Worm (Caenorhabditis elegans) whole organism, late embryonic: ENCODE measurements around the gene spp-31.
A peak's percentile ranks its signal among the peaks of the same experiment; 100 is the strongest.

ENCODE experiments used
- C08G9.2 ChIP-seq: sonication (generic microtip); optimal IDR thresholded peaks from 2 replicates; lab custom pipeline; 2016; ENCODE audit warnings: mild to moderate bottlenecking, missing genetic modification characterization, moderate library complexity, missing compliant biosample characterization
- C38D4.7 ChIP-seq: fragments of 200-800 bp; sonication (Bioruptor generic); optimal IDR thresholded peaks from 2 replicates; lab custom pipeline; 2018; ENCODE audit warnings: mild to moderate bottlenecking, missing genetic modification characterization, moderate library complexity, missing compliant biosample characterization
- F13H6.1 ChIP-seq: sonication (generic microtip); optimal IDR thresholded peaks from 2 replicates; lab custom pipeline; 2016; ENCODE audit warnings: missing genetic modification characterization, missing compliant biosample characterization
- K02D7.2 ChIP-seq: sonication (generic microtip); optimal IDR thresholded peaks from 2 replicates; lab custom pipeline; 2017; ENCODE audit warnings: mild to moderate bottlenecking, missing genetic modification characterization, missing compliant biosample characterization
- K09A11.1 ChIP-seq: sonication (generic microtip); optimal IDR thresholded peaks from 2 replicates; lab custom pipeline; 2017; ENCODE audit warnings: antibody characterized with exemption, mild to moderate bottlenecking, missing genetic modification characterization, missing compliant biosample characterization; ENCODE audit not compliant: insufficient read depth
- ceh-14 ChIP-seq: sonication (generic microtip); optimal IDR thresholded peaks from 2 replicates; lab custom pipeline; 2016; ENCODE audit warnings: missing genotype, missing genetic modification characterization, missing compliant biosample characterization
- ceh-18 ChIP-seq: sonication (generic microtip); optimal IDR thresholded peaks from 2 replicates; lab custom pipeline; 2016; ENCODE audit warnings: missing genetic modification characterization, missing compliant biosample characterization
- ceh-19 ChIP-seq: fragments of 200-800 bp; sonication (Bioruptor generic); optimal IDR thresholded peaks from 2 replicates; lab custom pipeline; 2018; ENCODE audit warnings: mild to moderate bottlenecking, missing genetic modification characterization, missing compliant biosample characterization
- ceh-22 ChIP-seq: sonication (generic microtip); optimal IDR thresholded peaks from 2 replicates; lab custom pipeline; 2017; ENCODE audit warnings: missing biosample characterization, missing genetic modification characterization
- ceh-31 ChIP-seq: sonication (generic microtip); optimal IDR thresholded peaks from 2 replicates; lab custom pipeline; 2016; ENCODE audit warnings: missing genetic modification characterization, missing compliant biosample characterization
- ceh-34 ChIP-seq: sonication (generic microtip); optimal IDR thresholded peaks from 2 replicates; lab custom pipeline; 2016; ENCODE audit warnings: mild to moderate bottlenecking, missing genetic modification characterization, missing compliant biosample characterization
- ceh-45 ChIP-seq: fragments of 200-800 bp; sonication (Bioruptor generic); IDR thresholded peaks from 2 replicates; pipeline ENCODE4 v1.3.6; 2022; ENCODE audit warnings: missing genetic modification reagents, missing genetic modification characterization, missing compliant biosample characterization
- ceh-48 ChIP-seq: sonication (generic microtip); optimal IDR thresholded peaks from 2 replicates; lab custom pipeline; 2016; ENCODE audit warnings: missing genetic modification characterization, inconsistent platforms, missing compliant biosample characterization
- ceh-6 ChIP-seq: fragments of 200-800 bp; sonication (Bioruptor generic); optimal IDR thresholded peaks from 2 replicates; lab custom pipeline; 2018; ENCODE audit warnings: mild to moderate bottlenecking, missing genetic modification characterization, missing compliant biosample characterization
- che-1 ChIP-seq: sonication (generic microtip); optimal IDR thresholded peaks from 2 replicates; lab custom pipeline; 2016; ENCODE audit warnings: mild to moderate bottlenecking, missing genetic modification characterization, missing compliant biosample characterization
- dmd-4 ChIP-seq: sonication (generic microtip); optimal IDR thresholded peaks from 2 replicates; lab custom pipeline; 2016; ENCODE audit warnings: borderline replicate concordance, missing genetic modification characterization, missing compliant biosample characterization
- elt-2 ChIP-seq: sonication (generic microtip); optimal IDR thresholded peaks from 2 replicates; lab custom pipeline; 2016; ENCODE audit warnings: missing genetic modification reagents, missing genetic modification characterization, missing compliant biosample characterization
- elt-4 ChIP-seq: sonication (generic microtip); optimal IDR thresholded peaks from 2 replicates; lab custom pipeline; 2016; ENCODE audit warnings: missing genetic modification characterization, missing compliant biosample characterization
- eyg-1 ChIP-seq: sonication (generic microtip); optimal IDR thresholded peaks from 2 replicates; lab custom pipeline; 2016; ENCODE audit warnings: missing genotype, missing genetic modification characterization, missing compliant biosample characterization
- fax-1 ChIP-seq: sonication (generic microtip); optimal IDR thresholded peaks from 2 replicates; lab custom pipeline; 2016; ENCODE audit warnings: missing genotype, missing genetic modification characterization, missing compliant biosample characterization
- fkh-10 ChIP-seq: fragments of 150-350 bp; optimal IDR thresholded peaks from 2 replicates; lab custom pipeline; 2014; ENCODE audit warnings: missing biosample characterization, missing genetic modification reagents, missing genetic modification characterization
- gmeb-2 ChIP-seq: sonication (generic microtip); optimal IDR thresholded peaks from 2 replicates; lab custom pipeline; 2016; ENCODE audit warnings: missing genetic modification characterization, inconsistent platforms, missing compliant biosample characterization
- hlh-30 ChIP-seq: sonication (generic microtip); optimal IDR thresholded peaks from 2 replicates; lab custom pipeline; 2017; ENCODE audit warnings: antibody characterized with exemption, missing genetic modification characterization, missing compliant biosample characterization; ENCODE audit not compliant: insufficient read depth
- mec-3 ChIP-seq: sonication (generic microtip); optimal IDR thresholded peaks from 2 replicates; lab custom pipeline; 2016; ENCODE audit warnings: borderline replicate concordance, missing genetic modification characterization, missing compliant biosample characterization
- nfya-1 ChIP-seq: sonication (generic microtip); optimal IDR thresholded peaks from 2 replicates; lab custom pipeline; 2017; ENCODE audit warnings: missing genetic modification characterization, mild to moderate bottlenecking, missing compliant biosample characterization, antibody characterized with exemption, moderate library complexity
- nhr-232 ChIP-seq: sonication (generic microtip); optimal IDR thresholded peaks from 2 replicates; lab custom pipeline; 2016; ENCODE audit warnings: missing genetic modification characterization, missing compliant biosample characterization
- npax-4 ChIP-seq: sonication (generic microtip); optimal IDR thresholded peaks from 2 replicates; lab custom pipeline; 2016; ENCODE audit warnings: missing genetic modification characterization, missing compliant biosample characterization
- odd-2 ChIP-seq: sonication (generic microtip); optimal IDR thresholded peaks from 2 replicates; lab custom pipeline; 2017; ENCODE audit warnings: antibody characterized with exemption, mild to moderate bottlenecking, missing genetic modification characterization, missing compliant biosample characterization
- pag-3 ChIP-seq: sonication (generic microtip); optimal IDR thresholded peaks from 2 replicates; lab custom pipeline; 2016; ENCODE audit warnings: missing compliant biosample characterization, missing genetic modification characterization, borderline replicate concordance
- pha-2 ChIP-seq: sonication (generic microtip); optimal IDR thresholded peaks from 2 replicates; lab custom pipeline; 2017; ENCODE audit warnings: mild to moderate bottlenecking, missing genetic modification characterization, missing compliant biosample characterization
- pha-4 ChIP-seq: fragments of 150-350 bp; optimal IDR thresholded peaks from 2 replicates; lab custom pipeline; 2018; ENCODE audit warnings: missing biosample characterization, missing genetic modification reagents, missing genetic modification characterization
- pqm-1 ChIP-seq: sonication (generic microtip); optimal IDR thresholded peaks from 2 replicates; lab custom pipeline; 2016; ENCODE audit warnings: missing genetic modification characterization, missing compliant biosample characterization
- ref-2 ChIP-seq: sonication (generic microtip); optimal IDR thresholded peaks from 2 replicates; lab custom pipeline; 2016; ENCODE audit warnings: missing genetic modification characterization, missing compliant biosample characterization
- rnt-1 ChIP-seq: sonication (generic microtip); optimal IDR thresholded peaks from 2 replicates; lab custom pipeline; 2016; ENCODE audit warnings: missing genetic modification characterization, missing compliant biosample characterization
- sox-2 ChIP-seq: fragments of 200-800 bp; sonication (Bioruptor generic); IDR thresholded peaks from 2 replicates; pipeline ENCODE4 v1.3.6; 2022; ENCODE audit warnings: missing genetic modification reagents, missing genetic modification characterization, missing compliant biosample characterization
- sox-4 ChIP-seq: sonication (generic microtip); optimal IDR thresholded peaks from 2 replicates; lab custom pipeline; 2017; ENCODE audit warnings: mild to moderate bottlenecking, missing genetic modification characterization, inconsistent platforms, missing compliant biosample characterization
- syd-9 ChIP-seq: sonication (generic microtip); optimal IDR thresholded peaks from 2 replicates; lab custom pipeline; 2016; ENCODE audit warnings: mild to moderate bottlenecking, missing genetic modification characterization, moderate library complexity, missing compliant biosample characterization
- tbx-2 ChIP-seq: sonication (generic microtip); optimal IDR thresholded peaks from 2 replicates; lab custom pipeline; 2016; ENCODE audit warnings: missing genetic modification characterization, missing compliant biosample characterization
- tbx-7 ChIP-seq: sonication (generic microtip); optimal IDR thresholded peaks from 2 replicates; lab custom pipeline; 2016; ENCODE audit warnings: missing genotype, missing genetic modification characterization, missing compliant biosample characterization
- ttx-3 ChIP-seq: sonication (generic microtip); optimal IDR thresholded peaks from 2 replicates; lab custom pipeline; 2016; ENCODE audit warnings: missing genetic modification reagents, missing genetic modification characterization, missing compliant biosample characterization
- unc-3 ChIP-seq, 2 experiments: fragments of 200-800 bp in 1 of 2; sonication (Bioruptor generic) in 1 of 2; sonication (generic microtip) in 1 of 2; conservative IDR thresholded peaks in 1 of 2; optimal IDR thresholded peaks in 1 of 2; 2 replicates each; pipeline versions ENCODE4 v1.3.6 to Lab custom; 2016 to 2022; ENCODE audit warnings: missing compliant biosample characterization in 2 of 2, missing genetic modification characterization in 2 of 2, missing genetic modification reagents in 1 of 2
- unc-42 ChIP-seq: sonication (generic microtip); optimal IDR thresholded peaks from 2 replicates; lab custom pipeline; 2016; ENCODE audit warnings: missing genotype, missing genetic modification characterization, missing compliant biosample characterization
- unc-55 ChIP-seq: sonication (generic microtip); optimal IDR thresholded peaks from 2 replicates; lab custom pipeline; 2017; ENCODE audit warnings: missing biosample characterization, missing genetic modification reagents, missing genetic modification characterization

Gene spp-31

ce11 chrIV:1419795-1420509 is 13.6 kb downstream of the spp-31 start, which contains the start of gene Y77E11A.7 (continued):
- TF ChIP-seq ceh-19 (GFP tag; lab: Kevin White, UChicago) (no peak), unc-42 (tag; lab: Kevin White, UChicago) (peak; percentile 94), C38D4.7 (GFP tag; lab: Kevin White, UChicago) (no peak), pqm-1 (tag; lab: Kevin White, UChicago) (peak; percentile 10), ceh-45 (GFP tag; lab: Robert Waterston, UW) (peak; percentile 46; the same call in 1 of the 2 replicates), syd-9 (tag; lab: Kevin White, UChicago) (peak; percentile 59), rnt-1 (peak; percentile 90), unc-55 (GFP tag; lab: Kevin White, UChicago) (peak; percentile 23), ceh-34 (tag; lab: Kevin White, UChicago) (peak; percentile 81), ref-2 (tag; lab: Kevin White, UChicago) (peak; percentile 80), unc-3 (GFP tag; conservative IDR thresholded peaks at IDR 0.05; lab: Robert Waterston, UW) (0 out of 2 replicates have a peak, but pooled peaks have one; percentile 29), unc-3 (tag; optimal IDR thresholded peaks at IDR 0.05; lab: Kevin White, UChicago) (peak; percentile 45), tbx-2 (tag; lab: Kevin White, UChicago) (peak; percentile 93), C08G9.2 (tag; lab: Kevin White, UChicago) (peak; percentile 79), che-1 (no peak), elt-2 (tag; lab: Kevin White, UChicago) (peak; percentile 25), elt-4 (tag; lab: Kevin White, UChicago) (no peak)

DNA sequence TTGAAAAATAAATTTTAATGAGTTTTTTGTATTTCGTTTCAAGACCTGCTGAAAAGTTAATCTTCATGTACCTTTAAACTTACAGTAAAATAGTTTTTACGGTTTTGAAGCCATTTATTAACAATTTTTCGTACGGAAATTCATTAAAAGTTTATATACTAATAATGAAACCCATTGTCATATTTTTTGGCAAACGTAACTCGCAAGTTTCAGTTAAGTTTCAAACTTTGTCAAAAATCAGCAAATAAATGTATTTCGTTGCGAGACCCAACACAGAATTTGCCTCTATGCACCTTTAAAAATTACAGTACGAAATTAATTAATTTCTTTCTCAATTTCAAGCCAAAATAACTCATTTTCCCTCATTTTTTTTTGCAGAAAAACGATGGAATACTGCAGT is 14.2 kb downstream of the spp-31 start, which contains the start of gene jtr-1:
TSS of gene jtr-1 (plus strand) at position 327 of the 400 bp plus-strand sequence.
- TF ChIP-seq fax-1 (no peak), ceh-34 (tag; lab: Kevin White, UChicago) (no peak), ceh-6 (GFP tag; lab: Kevin White, UChicago) (no peak), ceh-22 (tag; lab: Kevin White, UChicago) (no peak), F13H6.1 (tag; lab: Kevin White, UChicago) (no peak), tbx-7 (no peak), elt-2 (tag; lab: Kevin White, UChicago) (no peak), nhr-232 (tag; lab: Kevin White, UChicago) (no peak), che-1 (no peak), gmeb-2 (tag; lab: Kevin White, UChicago) (no peak)

DNA sequence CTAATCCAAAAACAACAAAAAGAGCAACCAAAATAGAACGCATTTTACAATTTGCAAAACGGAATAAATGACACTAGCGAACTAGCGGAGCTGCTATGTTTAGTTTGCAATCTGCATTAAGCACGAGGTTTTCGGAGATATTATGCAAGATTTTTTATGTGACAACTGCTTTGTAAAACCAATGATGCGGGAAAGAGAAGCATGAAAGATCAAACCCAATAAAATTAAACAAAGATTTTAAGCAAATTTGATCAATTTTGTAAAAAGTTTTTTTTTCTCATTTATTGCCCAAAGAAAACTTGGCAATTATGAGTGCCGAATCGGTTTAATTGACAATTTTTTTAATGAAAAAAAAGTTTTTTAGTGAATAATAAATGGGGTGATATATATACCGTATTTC is 18.6 kb downstream of the spp-31 start, which contains the start of gene Y77E11A.8:
TSS of gene Y77E11A.8 (minus strand) at position 101 of the 400 bp plus-strand sequence.
- no peak for TF ChIP-seq sox-2 (GFP tag; lab: Robert Waterston, UW)
- no peak for TF ChIP-seq ceh-18
- no peak for TF ChIP-seq syd-9 (tag; lab: Kevin White, UChicago)
- TF ChIP-seq nhr-232 (tag; lab: Kevin White, UChicago) = no peak
- TF ChIP-seq tbx-2 (tag; lab: Kevin White, UChicago) = no peak
- TF ChIP-seq mec-3 = no peak
- TF ChIP-seq pqm-1 (tag; lab: Kevin White, UChicago) = no peak
- no peak for TF ChIP-seq ceh-14 (tag; lab: Kevin White, UChicago)
- no peak for TF ChIP-seq nfya-1 (tag; lab: Kevin White, UChicago)
- TF ChIP-seq dmd-4 (tag; lab: Kevin White, UChicago) = no peak
- TF ChIP-seq odd-2 (tag; lab: Kevin White, UChicago) = no peak
- no peak for TF ChIP-seq K02D7.2 (tag; lab: Kevin White, UChicago)
- TF ChIP-seq K09A11.1 (tag; lab: Kevin White, UChicago) = no peak
- TF ChIP-seq pag-3 (tag; lab: Kevin White, UChicago) = no peak
- TF ChIP-seq, all 69 proteins: peak for 0

DNA sequence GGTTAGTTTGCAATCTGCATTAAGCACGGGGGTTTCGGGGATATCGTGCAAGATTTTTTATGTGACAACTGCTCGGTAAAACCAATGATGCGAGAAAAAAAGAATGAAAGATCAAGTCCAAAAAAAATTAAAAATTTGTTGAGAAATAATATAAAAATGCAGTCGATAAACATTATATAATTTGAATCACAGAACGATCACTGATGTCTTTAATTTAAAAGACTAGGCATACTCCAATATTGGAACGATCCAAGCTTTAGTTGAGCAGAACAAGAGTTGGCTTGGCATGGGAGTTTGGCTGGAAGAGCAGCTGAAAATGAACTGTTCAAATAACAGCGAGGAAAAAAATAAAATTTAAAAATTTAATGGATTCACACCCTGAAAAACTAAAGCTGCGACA is 20.9 kb downstream of the spp-31 start, which contains the start of gene clec-171:
TSS of gene clec-171 (minus strand) at position 101 of the 400 bp plus-strand sequence.
- TF ChIP-seq ceh-45 (GFP tag; lab: Robert Waterston, UW) = no peak
- TF ChIP-seq npax-4 (tag; lab: Kevin White, UChicago) = no peak
- TF ChIP-seq F13H6.1 (tag; lab: Kevin White, UChicago) = no peak
- no peak for TF ChIP-seq fkh-10 (GFP tag; lab: Kevin White, UChicago)
- no peak for TF ChIP-seq eyg-1 (tag; lab: Kevin White, UChicago)
- no peak for TF ChIP-seq ttx-3
- TF ChIP-seq ceh-31 (tag; lab: Kevin White, UChicago) = no peak
- TF ChIP-seq pha-4 (tag; lab: Kevin White, UChicago) = no peak
- no peak for TF ChIP-seq C38D4.7 (GFP tag; lab: Kevin White, UChicago)
- no peak for TF ChIP-seq pha-2 (tag; lab: Kevin White, UChicago)
- no peak for TF ChIP-seq hlh-30 (tag; lab: Kevin White, UChicago)
- no peak for TF ChIP-seq ceh-48
- TF ChIP-seq elt-4 (tag; lab: Kevin White, UChicago) = no peak
- TF ChIP-seq sox-4 (tag; lab: Kevin White, UChicago) = no peak
- TF ChIP-seq mec-3 = no peak
